Fruit fly (Drosophila melanogaster): ENCODE measurements around the gene Vav.

DNA sequence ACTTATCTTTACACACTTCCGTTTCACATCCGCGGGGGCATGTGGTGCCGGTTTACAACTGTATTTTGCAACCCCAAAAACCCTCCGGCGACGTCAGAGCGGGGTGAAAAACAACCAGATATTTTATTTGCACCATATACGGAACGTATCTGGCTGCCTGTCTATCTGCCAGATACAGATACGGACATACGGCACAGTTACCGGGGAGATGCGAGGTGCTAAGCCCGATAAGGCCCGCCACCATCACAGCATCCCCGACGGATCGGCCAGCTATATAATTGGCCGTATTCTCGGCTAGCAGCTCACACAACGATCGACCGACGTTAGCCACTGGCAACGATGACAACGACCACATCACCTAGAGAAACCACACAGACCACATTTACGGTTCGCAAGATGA, 48.7 kb upstream of the Vav start, which contains the start of gene Mur18B:
- no peak for TF ChIP-seq CG9948 (tag; optimal IDR thresholded peaks at IDR 0.05)
- TF ChIP-seq gl (tag; optimal IDR thresholded peaks at IDR 0.05) = no peak
- no peak for TF ChIP-seq CG8159 (tag; optimal IDR thresholded peaks at IDR 0.05)
- no peak for TF ChIP-seq CG17806 (tag; optimal IDR thresholded peaks at IDR 0.05)
- TF ChIP-seq CG34367 (tag; optimal IDR thresholded peaks at IDR 0.05) = no peak
- no peak for TF ChIP-seq CG10348 (GFP tag; IDR thresholded peaks at IDR 0.05)
- no peak for TF ChIP-seq EcR (GFP tag; optimal IDR thresholded peaks at IDR 0.05)
- TF ChIP-seq fd96Ca (GFP tag; IDR thresholded peaks at IDR 0.05) = no peak
- TF ChIP-seq CG14655 (GFP tag; optimal IDR thresholded peaks at IDR 0.05) = no peak
- TF ChIP-seq rn (GFP tag; IDR thresholded peaks at IDR 0.05) = no peak
